Worm (Caenorhabditis elegans) whole organism, young adult: ENCODE results near the gene F42F12.11.

ENCODE experiments used
- B0019.2 ChIP-seq: fragments of 200-800 bp; sonication (Bioruptor generic); conservative IDR thresholded peaks from 2 replicates; pipeline ENCODE4 v1.3.6; 2022; ENCODE audit warnings: missing genetic modification reagents, missing genetic modification characterization, missing compliant biosample characterization
- B0035.1 ChIP-seq: sonication (generic microtip); optimal IDR thresholded peaks from 2 replicates; lab custom pipeline; 2016; ENCODE audit warnings: missing genetic modification characterization, mild to moderate bottlenecking, missing compliant biosample characterization, missing genotype, missing genetic modification reagents
- C06A6.2 ChIP-seq: fragments of 200-800 bp; sonication (Bioruptor generic); conservative IDR thresholded peaks from 2 replicates; pipeline ENCODE4 v1.3.6; 2022; ENCODE audit warnings: missing genetic modification characterization, missing compliant biosample characterization
- F39B2.1 ChIP-seq: fragments of 200-800 bp; sonication (Bioruptor generic); IDR thresholded peaks from 2 replicates; pipeline ENCODE4 v1.3.6; 2022; ENCODE audit warnings: missing genetic modification reagents, missing genetic modification characterization, missing compliant biosample characterization
- F52B5.7 ChIP-seq: sonication (generic microtip); optimal IDR thresholded peaks from 2 replicates; lab custom pipeline; 2016; ENCODE audit warnings: mild to moderate bottlenecking, missing genetic modification characterization, missing compliant biosample characterization
- F57C9.4 ChIP-seq: sonication (generic microtip); optimal IDR thresholded peaks from 2 replicates; lab custom pipeline; 2017; ENCODE audit warnings: mild to moderate bottlenecking, missing genetic modification characterization, missing compliant biosample characterization
- K11D2.4 ChIP-seq: fragments of 200-800 bp; sonication (Bioruptor generic); IDR thresholded peaks from 2 replicates; pipeline ENCODE4 v1.3.6; 2022; ENCODE audit warnings: missing genetic modification reagents, missing genetic modification characterization, missing compliant biosample characterization
- K12H6.12 ChIP-seq: fragments of 200-800 bp; sonication (Bioruptor generic); optimal IDR thresholded peaks from 2 replicates; lab custom pipeline; 2018; ENCODE audit warnings: mild to moderate bottlenecking, missing genetic modification characterization, missing compliant biosample characterization
- T26A5.8 ChIP-seq: sonication (generic microtip); optimal IDR thresholded peaks from 2 replicates; lab custom pipeline; 2016; ENCODE audit warnings: missing genetic modification characterization, missing compliant biosample characterization
- Y53G8AR.9 ChIP-seq: fragments of 200-800 bp; sonication (Bioruptor generic); conservative IDR thresholded peaks from 2 replicates; pipeline ENCODE4 v1.3.6; 2022; ENCODE audit warnings: missing genetic modification reagents, missing genetic modification characterization, missing compliant biosample characterization
- Y56A3A.18 ChIP-seq: fragments of 200-800 bp; sonication (Bioruptor generic); IDR thresholded peaks from 2 replicates; pipeline ENCODE4 v1.3.6; 2022; ENCODE audit warnings: missing genetic modification reagents, missing genetic modification characterization, missing compliant biosample characterization
- Y79H2A.3 ChIP-seq: fragments of 200-800 bp; sonication (Bioruptor generic); conservative IDR thresholded peaks from 2 replicates; pipeline ENCODE4 v1.3.6; 2022; ENCODE audit warnings: missing genetic modification reagents, missing genetic modification characterization, missing compliant biosample characterization
- atf-7 ChIP-seq: sonication (generic microtip); optimal IDR thresholded peaks from 2 replicates; lab custom pipeline; 2017; ENCODE audit warnings: mild to moderate bottlenecking, missing genetic modification characterization, missing compliant biosample characterization
- athp-1 ChIP-seq: sonication (generic microtip); optimal IDR thresholded peaks from 2 replicates; lab custom pipeline; 2017; ENCODE audit warnings: mild to moderate bottlenecking, missing genetic modification characterization, missing compliant biosample characterization
- attf-3 ChIP-seq: fragments of 200-800 bp; sonication (Bioruptor generic); conservative IDR thresholded peaks from 2 replicates; pipeline ENCODE4 v1.3.6; 2022; ENCODE audit warnings: missing genetic modification reagents, missing genetic modification characterization, missing compliant biosample characterization
- ceh-27 ChIP-seq: fragments of 200-800 bp; sonication (Bioruptor generic); optimal IDR thresholded peaks from 2 replicates; lab custom pipeline; 2018; ENCODE audit warnings: mild to moderate bottlenecking, missing genetic modification characterization, moderate library complexity, missing compliant biosample characterization
- dpl-1 ChIP-seq: fragments of 150-350 bp; optimal IDR thresholded peaks from 2 replicates; lab custom pipeline; 2014; ENCODE audit warnings: missing biosample characterization, missing genetic modification reagents, missing genetic modification characterization
- efl-1 ChIP-seq: fragments of 150-350 bp; optimal IDR thresholded peaks from 2 replicates; lab custom pipeline; 2014; ENCODE audit warnings: missing biosample characterization, missing genetic modification reagents, missing genetic modification characterization
- egrh-3 ChIP-seq: fragments of 200-800 bp; sonication (Bioruptor generic); IDR thresholded peaks from 2 replicates; pipeline ENCODE4 v1.3.6; 2022; ENCODE audit warnings: missing genetic modification reagents, missing genetic modification characterization, missing compliant biosample characterization
- ekl-4 ChIP-seq: fragments of 200-800 bp; sonication (Bioruptor generic); IDR thresholded peaks from 2 replicates; pipeline ENCODE4 v1.3.6; 2022; ENCODE audit warnings: missing genetic modification reagents, missing genetic modification characterization, missing compliant biosample characterization
- ets-4 ChIP-seq: fragments of 200-800 bp; sonication (Bioruptor generic); optimal IDR thresholded peaks from 2 replicates; lab custom pipeline; 2018; ENCODE audit warnings: mild to moderate bottlenecking, missing genetic modification characterization, missing compliant biosample characterization
- gei-17 ChIP-seq: fragments of 200-800 bp; sonication (Bioruptor generic); optimal IDR thresholded peaks from 2 replicates; lab custom pipeline; 2018; ENCODE audit warnings: mild to moderate bottlenecking, missing genetic modification characterization, missing compliant biosample characterization
- hmg-1.2 ChIP-seq: fragments of 200-800 bp; sonication (Bioruptor generic); IDR thresholded peaks from 2 replicates; pipeline ENCODE4 v1.3.6; 2022; ENCODE audit warnings: missing genetic modification reagents, missing genetic modification characterization, missing compliant biosample characterization
- let-526 ChIP-seq: fragments of 200-800 bp; sonication (Bioruptor generic); IDR thresholded peaks from 2 replicates; pipeline ENCODE4 v1.3.6; 2022; ENCODE audit warnings: missing genetic modification reagents, missing genetic modification characterization, missing compliant biosample characterization
- lin-35 ChIP-seq, 3 experiments: fragments of 150-350 bp in 2 of 3; sonication (generic microtip) in 1 of 3; optimal IDR thresholded peaks; 2 replicates each; lab custom pipeline; 2014 to 2018; ENCODE audit warnings: missing biosample characterization in 3 of 3, missing genetic modification characterization in 3 of 3, missing genetic modification reagents in 3 of 3
- lin-40 ChIP-seq: sonication (generic microtip); optimal IDR thresholded peaks from 2 replicates; lab custom pipeline; 2016; ENCODE audit warnings: missing genetic modification characterization, mild to moderate bottlenecking, missing compliant biosample characterization, missing genotype, missing genetic modification reagents
- nfyb-1 ChIP-seq: fragments of 200-800 bp; sonication (Bioruptor generic); IDR thresholded peaks from 2 replicates; pipeline ENCODE4 v1.3.6; 2022; ENCODE audit warnings: missing genetic modification reagents, missing genetic modification characterization, missing compliant biosample characterization
- nhr-179 ChIP-seq: sonication (generic microtip); optimal IDR thresholded peaks from 2 replicates; lab custom pipeline; 2016; ENCODE audit warnings: mild to moderate bottlenecking, missing genetic modification characterization, missing compliant biosample characterization
- nhr-27 ChIP-seq: fragments of 200-800 bp; sonication (Bioruptor generic); optimal IDR thresholded peaks from 2 replicates; lab custom pipeline; 2018; ENCODE audit warnings: mild to moderate bottlenecking, missing genetic modification characterization, moderate library complexity, missing compliant biosample characterization
- nhr-90 ChIP-seq: sonication (generic microtip); optimal IDR thresholded peaks from 2 replicates; lab custom pipeline; 2016; ENCODE audit warnings: missing genotype, mild to moderate bottlenecking, missing genetic modification characterization, missing compliant biosample characterization
- repo-1 ChIP-seq: sonication (generic microtip); optimal IDR thresholded peaks from 2 replicates; lab custom pipeline; 2017; ENCODE audit warnings: mild to moderate bottlenecking, missing genetic modification characterization, missing compliant biosample characterization
- snpc-1.1 ChIP-seq: sonication (generic microtip); optimal IDR thresholded peaks from 2 replicates; lab custom pipeline; 2017; ENCODE audit warnings: missing genetic modification characterization, mild to moderate bottlenecking, missing compliant biosample characterization, antibody characterized with exemption, moderate library complexity, missing genotype, missing genetic modification reagents; ENCODE audit not compliant: insufficient read depth
- snpc-1.3 ChIP-seq: sonication (generic microtip); optimal IDR thresholded peaks from 2 replicates; lab custom pipeline; 2017; ENCODE audit warnings: missing genetic modification characterization, mild to moderate bottlenecking, missing compliant biosample characterization, antibody characterized with exemption, moderate library complexity, missing genotype, missing genetic modification reagents; ENCODE audit not compliant: insufficient read depth
- somi-1 ChIP-seq: fragments of 200-800 bp; sonication (Bioruptor generic); optimal IDR thresholded peaks from 2 replicates; lab custom pipeline; 2018; ENCODE audit warnings: mild to moderate bottlenecking, missing genetic modification characterization, missing compliant biosample characterization
- tbp1 ChIP-seq: fragments of 200-800 bp; sonication (Bioruptor generic); optimal IDR thresholded peaks from 2 replicates; lab custom pipeline; 2018; ENCODE audit warnings: mild to moderate bottlenecking, missing genetic modification characterization, missing compliant biosample characterization
- unc-62 ChIP-seq: fragments of 150-350 bp; optimal IDR thresholded peaks from 2 replicates; lab custom pipeline; 2014; ENCODE audit warnings: missing biosample characterization, missing genetic modification reagents, missing genetic modification characterization
- ztf-6 ChIP-seq: fragments of 200-800 bp; sonication (Bioruptor generic); IDR thresholded peaks from 2 replicates; pipeline ENCODE4 v1.3.6; 2022; ENCODE audit warnings: missing genetic modification reagents, missing genetic modification characterization, missing compliant biosample characterization

Gene F42F12.11

ce11 chrX:12393786-12394308 lies 47.0 kb downstream of the F42F12.11 start, which contains the start of gene F17E5.2 (continued):
- TF ChIP-seq B0019.2 (GFP tag; lab: Robert Waterston, UW): no peak
- no peak for TF ChIP-seq F39B2.1 (GFP tag; lab: Robert Waterston, UW)
- TF ChIP-seq unc-62 (GFP tag; lab: Kevin White, UChicago): no peak
- TF ChIP-seq snpc-1.1 (tag; lab: Kevin White, UChicago): no peak
- peak; percentile 6 for TF ChIP-seq athp-1 (tag; lab: Kevin White, UChicago)
- peak; percentile 47; the same call in 1 of the 2 replicates for TF ChIP-seq let-526
- TF ChIP-seq T26A5.8 (tag; lab: Kevin White, UChicago): no peak
- no peak for TF ChIP-seq B0035.1
- TF ChIP-seq Y79H2A.3 (GFP tag; lab: Robert Waterston, UW): no peak
- TF ChIP-seq tbp1 (GFP tag; lab: Kevin White, UChicago): peak; percentile 64
- TF ChIP-seq ets-4 (GFP tag; lab: Kevin White, UChicago): no peak
- no peak for TF ChIP-seq F57C9.4 (tag; lab: Kevin White, UChicago)
- TF ChIP-seq C06A6.2: peak; percentile 70
- TF ChIP-seq repo-1: peak; percentile 65
- TF ChIP-seq egrh-3 (GFP tag; lab: Robert Waterston, UW): no peak
- peak; percentile 87 for TF ChIP-seq hmg-1.2 (GFP tag; lab: Robert Waterston, UW)
- peak; percentile 90 for TF ChIP-seq K11D2.4 (GFP tag; lab: Robert Waterston, UW)
- TF ChIP-seq nhr-27 (tag; lab: Kevin White, UChicago): no peak
- no peak for TF ChIP-seq nhr-179 (tag; lab: Kevin White, UChicago)
- TF ChIP-seq attf-3 (GFP tag; lab: Robert Waterston, UW): 0 out of 2 replicates have a peak, but pooled peaks have one; percentile 32
- TF ChIP-seq F52B5.7 (tag; lab: Kevin White, UChicago): no peak
- no peak for TF ChIP-seq snpc-1.3
- peak; percentile 47 for TF ChIP-seq somi-1 (GFP tag; lab: Kevin White, UChicago)
- 0 out of 2 replicates have a peak, but pooled peaks have one; percentile 5 for TF ChIP-seq ztf-6
- no peak for TF ChIP-seq ekl-4
- TF ChIP-seq Y56A3A.18 (GFP tag; lab: Robert Waterston, UW): 0 out of 2 replicates have a peak, but pooled peaks have one; percentile 48
- no peak for TF ChIP-seq nhr-90 (tag; lab: Kevin White, UChicago)
- TF ChIP-seq nfyb-1 (GFP tag; lab: Robert Waterston, UW): peak; percentile 83
- TF ChIP-seq gei-17 (GFP tag; lab: Kevin White, UChicago): peak; percentile 58
- peak; percentile 19 for TF ChIP-seq atf-7 (tag; lab: Kevin White, UChicago)
- TF ChIP-seq efl-1: no peak
- peak; percentile 93 for TF ChIP-seq ceh-27
- TF ChIP-seq lin-40 (tag; lab: Kevin White, UChicago): peak; percentile 93
- TF ChIP-seq Y53G8AR.9 (GFP tag; lab: Robert Waterston, UW): peak; percentile 75
- TF ChIP-seq lin-35 (GFP tag; optimal IDR thresholded peaks at IDR 0.05; lab: Kevin White, UChicago): peak in 1 of 3 experiments; percentile 93
- TF ChIP-seq dpl-1 (GFP tag; lab: Kevin White, UChicago): no peak
- peak; percentile 88 for TF ChIP-seq K12H6.12 (tag; lab: Kevin White, UChicago)
- TF ChIP-seq, all 124 proteins: peak for 39
